Fruit fly (Drosophila melanogaster): ENCODE measurements around the gene Elp1.

The Elp1 gene

dm6 chr3R:11613252-11614036 lies 37.3 kb upstream of the Elp1 start (continued):
- TF ChIP-seq sens-2 (GFP tag; IDR thresholded peaks at IDR 0.05) (peak; percentile 21), gsb-n (tag; optimal IDR thresholded peaks at IDR 0.05) (peak; percentile 21), usp (GFP tag; optimal IDR thresholded peaks at IDR 0.05) (no peak), CG2678 (tag; optimal IDR thresholded peaks at IDR 0.05) (no peak), fd102C (GFP tag; optimal IDR thresholded peaks at IDR 0.05) (peak; percentile 9), CG4282 (GFP tag; optimal IDR thresholded peaks at IDR 0.05) (peak; percentile 7), grau (tag; optimal IDR thresholded peaks at IDR 0.05) (peak; percentile 64), CG30403 (GFP tag; optimal IDR thresholded peaks at IDR 0.05) (peak; percentile 67), grn (GFP tag; optimal IDR thresholded peaks at IDR 0.05) (peak; percentile 20), NK7.1 (GFP tag; optimal IDR thresholded peaks at IDR 0.05) (peak; percentile 51), tna (GFP tag; IDR thresholded peaks at IDR 0.05; ENCODE audit: partially characterized antibody) (no peak), CG34224 (GFP tag; IDR thresholded peaks at IDR 0.05; ENCODE audit: partially characterized antibody) (no peak), YL-1 (GFP tag; optimal IDR thresholded peaks at IDR 0.05) (peak; percentile 16), Dll (GFP tag; IDR thresholded peaks at IDR 0.05; ENCODE audit: partially characterized antibody) (no peak), Bteb2 (GFP tag; optimal IDR thresholded peaks at IDR 0.05) (peak; percentile 22), tap (tag; optimal IDR thresholded peaks at IDR 0.05) (no peak), CG42726 (GFP tag; IDR thresholded peaks at IDR 0.05; ENCODE audit: partially characterized antibody) (peak; percentile 85), CG17612 (GFP tag; IDR thresholded peaks at IDR 0.05) (no peak), CG1792 (GFP tag; optimal IDR thresholded peaks at IDR 0.05) (no peak), Sox100B (GFP tag; optimal IDR thresholded peaks at IDR 0.05) (no peak), CG16779 (GFP tag; IDR thresholded peaks at IDR 0.05) (peak; percentile 13; the same call in 1 of the 2 replicates), psq (GFP tag; optimal IDR thresholded peaks at IDR 0.05) (peak; percentile 48), Kr (GFP tag; optimal IDR thresholded peaks at IDR 0.05) (peak; percentile 78), eve (GFP tag; optimal IDR thresholded peaks at IDR 0.05) (peak in 1 of 2 experiments; percentile 18), Atf-2 (GFP tag; optimal IDR thresholded peaks at IDR 0.05) (peak; percentile 62), rib (GFP tag; IDR thresholded peaks at IDR 0.05) (no peak), Atf3 (GFP tag; optimal IDR thresholded peaks at IDR 0.05) (peak; percentile 24), exex (tag; optimal IDR thresholded peaks at IDR 0.05) (no peak), ssp (GFP tag; IDR thresholded peaks at IDR 0.05) (peak; percentile 59), h (optimal IDR thresholded peaks at IDR 0.05) (no peak), sim (GFP tag; IDR thresholded peaks at IDR 0.05) (no peak), amos (GFP tag; IDR thresholded peaks at IDR 0.05; ENCODE audit: partially characterized antibody) (peak; percentile 73), Opbp (GFP tag; IDR thresholded peaks at IDR 0.05; ENCODE audit: partially characterized antibody) (0 out of 3 replicates have a peak, but pooled peaks have one; percentile 52), slou (GFP tag; optimal IDR thresholded peaks at IDR 0.05) (peak; percentile 61), caup (GFP tag; optimal IDR thresholded peaks at IDR 0.05; ENCODE audit: severe bottlenecking) (peak; percentile 61), CG12104 (GFP tag; optimal IDR thresholded peaks at IDR 0.05) (peak; percentile 14), CG9609 (GFP tag; optimal IDR thresholded peaks at IDR 0.05) (peak; percentile 64), MTF-1 (GFP tag; optimal IDR thresholded peaks at IDR 0.05; ENCODE audit: borderline replicate concordance) (no peak), CG34422 (GFP tag; IDR thresholded peaks at IDR 0.05) (peak; percentile 85), NC2β (GFP tag; optimal IDR thresholded peaks at IDR 0.05) (peak; percentile 68), Lhr (GFP tag; optimal IDR thresholded peaks at IDR 0.05) (peak; percentile 90), Spps (tag; optimal IDR thresholded peaks at IDR 0.05) (peak; percentile 33), CG10431 (GFP tag; optimal IDR thresholded peaks at IDR 0.05) (no peak), wek (GFP tag; optimal IDR thresholded peaks at IDR 0.05) (no peak), jigr1 (GFP tag; IDR thresholded peaks at IDR 0.05) (no peak), Atf6 (GFP tag; IDR thresholded peaks at IDR 0.05) (no peak), Dip2 (GFP tag; IDR thresholded peaks at IDR 0.05) (peak; percentile 87), Awh (GFP tag; IDR thresholded peaks at IDR 0.05) (peak; percentile 24; the same call in 1 of the 2 replicates), Rx (GFP tag; IDR thresholded peaks at IDR 0.05) (peak; percentile 75), Gug (GFP tag; IDR thresholded peaks at IDR 0.05) (peak; percentile 74)
